Worm (Caenorhabditis elegans): Measurements from ENCODE around the gene stg-2.

DNA sequence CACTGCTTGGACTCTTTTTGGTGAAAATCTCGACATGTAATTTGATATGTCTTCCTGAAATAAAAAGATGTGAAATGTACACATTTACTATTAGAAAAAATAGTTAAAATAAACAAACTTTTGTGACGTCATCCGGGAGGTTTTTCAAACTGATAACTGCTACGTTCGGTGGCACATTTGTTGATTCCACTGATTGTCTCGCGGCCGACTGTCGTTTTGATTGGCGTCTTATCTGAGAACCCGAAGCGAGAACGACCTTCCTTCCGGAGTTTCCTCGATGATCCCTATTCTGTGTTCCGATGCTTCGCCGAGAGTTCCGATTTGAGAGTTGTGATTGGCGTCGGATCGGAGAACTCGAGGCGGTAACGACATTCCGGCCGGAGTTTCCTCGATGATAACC is 39.6 kb downstream of the stg-2 start:
- TF ChIP-seq jun-1 (tag; optimal IDR thresholded peaks at IDR 0.05): no peak
- no peak for TF ChIP-seq fos-1 (tag; optimal IDR thresholded peaks at IDR 0.05)
- TF ChIP-seq unc-62 (GFP tag; optimal IDR thresholded peaks at IDR 0.05 in 1 of 2): no peak
- no peak for TF ChIP-seq unc-62 (tag; optimal IDR thresholded peaks at IDR 0.05)
- no peak for TF ChIP-seq lin-39 (tag; optimal IDR thresholded peaks at IDR 0.05)
- TF ChIP-seq set-16 (GFP tag; IDR thresholded peaks at IDR 0.05): peak; percentile 32; the same call in 1 of the 2 replicates
- no peak for TF ChIP-seq lin-13 (GFP tag; optimal IDR thresholded peaks at IDR 0.05)
- TF ChIP-seq nhr-42 (GFP tag; IDR thresholded peaks at IDR 0.05): no peak
- no peak for TF ChIP-seq snpc-4 (tag; optimal IDR thresholded peaks at IDR 0.05)
- no peak for TF ChIP-seq nhr-76 (tag; optimal IDR thresholded peaks at IDR 0.05)

All from whole organism, L4 larva.